Fruit fly (Drosophila melanogaster): ENCODE results near the gene CG3119.
A peak's percentile ranks its signal among the peaks of the same experiment; 100 is the strongest.

DNA sequence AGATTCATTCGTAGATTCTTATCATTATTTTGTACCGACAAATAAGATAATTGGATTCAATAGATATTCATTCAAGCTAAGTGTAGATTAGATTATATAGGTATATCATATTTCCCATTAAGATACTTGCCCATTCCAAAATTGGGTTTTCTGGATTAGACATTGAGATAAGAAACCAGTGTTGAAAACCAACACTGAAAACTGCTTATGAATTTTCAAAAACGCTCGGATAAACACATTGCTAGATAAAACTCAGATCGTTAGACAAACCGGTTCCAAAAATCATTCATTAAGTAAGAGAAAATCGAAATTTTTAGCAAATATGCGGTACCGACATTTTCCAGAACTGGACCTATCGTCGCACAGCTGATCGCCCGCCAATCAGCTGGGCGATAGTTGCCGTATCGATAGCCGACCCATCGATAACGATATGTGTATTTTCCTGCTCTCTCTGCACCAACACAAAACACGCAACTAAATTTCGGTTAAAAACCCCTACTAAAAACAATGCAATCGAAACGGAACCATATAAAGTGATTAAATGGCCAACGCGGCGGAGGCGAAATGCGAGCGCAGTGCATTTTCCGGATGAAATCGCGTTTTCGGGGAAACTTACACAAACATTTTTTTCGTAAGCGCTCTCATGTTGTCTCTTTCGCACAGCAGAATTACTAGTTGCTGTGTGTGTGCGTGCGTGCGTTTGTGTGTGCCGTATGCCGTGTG is 48.0 kb upstream of the CG3119 start, which contains the start of the genes NTPase and lilli:
- peak; percentile 48 for TF ChIP-seq br (GFP tag; optimal IDR thresholded peaks at IDR 0.05)
- peak; percentile 94 for TF ChIP-seq fru (GFP tag; optimal IDR thresholded peaks at IDR 0.05)
- TF ChIP-seq lola (GFP tag; optimal IDR thresholded peaks at IDR 0.05), result peak; percentile 16
- TF ChIP-seq h (GFP tag; optimal IDR thresholded peaks at IDR 0.05), result peak; percentile 80

Measured in whole organism, wandering third instar larva.